Fruit fly (Drosophila melanogaster): ENCODE data around the gene dsh.

DNA sequence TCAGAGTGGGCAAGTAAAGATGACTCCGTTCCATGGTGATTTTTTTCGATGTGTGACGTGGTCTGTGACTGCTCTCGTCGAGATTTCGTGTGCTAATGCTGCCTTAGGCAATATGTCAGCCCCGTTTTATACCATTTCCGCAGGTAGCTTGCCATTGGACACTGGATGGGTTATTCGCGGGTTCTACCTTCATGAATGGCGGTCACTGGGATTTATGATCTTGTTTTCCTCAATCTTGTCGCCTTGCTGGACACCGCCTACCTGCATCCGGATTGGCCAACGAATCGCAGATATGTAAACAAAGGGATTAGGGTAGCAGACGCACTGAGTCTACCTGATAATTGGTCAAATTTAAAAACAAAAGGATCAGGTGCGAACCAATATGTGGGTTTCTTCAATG lies 33.4 kb upstream of the dsh start, which contains the start of gene sisA:
- TF ChIP-seq nerfin-2 (GFP tag; IDR thresholded peaks at IDR 0.05; ENCODE audit: partially characterized antibody) (no peak), CG4854 (GFP tag; optimal IDR thresholded peaks at IDR 0.05) (no peak), CG17829 (tag; optimal IDR thresholded peaks at IDR 0.05) (no peak), pita (GFP tag; optimal IDR thresholded peaks at IDR 0.05) (no peak), CG7357 (GFP tag; IDR thresholded peaks at IDR 0.05) (no peak), sim (GFP tag; IDR thresholded peaks at IDR 0.05) (no peak), CG16779 (GFP tag; IDR thresholded peaks at IDR 0.05) (no peak), CG2120 (GFP tag; optimal IDR thresholded peaks at IDR 0.05) (no peak), dan (GFP tag; IDR thresholded peaks at IDR 0.05) (no peak), Meics (GFP tag; optimal IDR thresholded peaks at IDR 0.05) (no peak)

Data from whole organism, embryonic.